Worm (Caenorhabditis elegans) whole organism, midembryonic: Measurements from ENCODE around the gene R12B2.7.

Experiments
- T22C8.4 ChIP-seq: fragments of 200-800 bp; sonication (Bioruptor generic); IDR thresholded peaks from 2 replicates; pipeline ENCODE4 v1.3.6; 2022; ENCODE audit warnings: missing genetic modification characterization, missing compliant biosample characterization
- flt-1 ChIP-seq: fragments of 200-800 bp; sonication (Bioruptor generic); IDR thresholded peaks from 2 replicates; pipeline ENCODE4 v1.3.6; 2022; ENCODE audit warnings: missing genetic modification characterization, missing compliant biosample characterization
- klf-2 ChIP-seq: fragments of 200-800 bp; sonication (Bioruptor generic); conservative IDR thresholded peaks from 2 replicates; pipeline ENCODE4 v1.3.6; 2022; ENCODE audit warnings: missing genetic modification reagents, missing genetic modification characterization, missing compliant biosample characterization
- med-1 ChIP-seq: sonication (generic microtip); optimal IDR thresholded peaks from 2 replicates; lab custom pipeline; 2017; ENCODE audit warnings: missing genetic modification characterization, mild to moderate bottlenecking, missing compliant biosample characterization, antibody characterized with exemption, missing genetic modification reagents; ENCODE audit not compliant: insufficient read depth
- ref-1 ChIP-seq: fragments of 200-800 bp; sonication (Bioruptor generic); conservative IDR thresholded peaks from 2 replicates; pipeline ENCODE4 v1.3.6; 2022; ENCODE audit warnings: missing genetic modification reagents, missing genetic modification characterization, missing compliant biosample characterization
- ztf-23 ChIP-seq: fragments of 200-800 bp; sonication (Bioruptor generic); IDR thresholded peaks from 2 replicates; pipeline ENCODE4 v1.3.6; 2022; ENCODE audit warnings: missing genetic modification reagents, missing genetic modification characterization, missing compliant biosample characterization
- ztf-29 ChIP-seq: fragments of 200-800 bp; sonication (Bioruptor generic); IDR thresholded peaks from 2 replicates; pipeline ENCODE4 v1.3.6; 2022; ENCODE audit warnings: missing genetic modification reagents, missing genetic modification characterization, missing compliant biosample characterization

ce11 chrIII:5805273-5805672, 9.6 kb upstream of the R12B2.7 start, which contains the start of gene R12B2.3:
- TF ChIP-seq klf-2 (GFP tag; lab: Robert Waterston, UW), result no peak
- no peak for TF ChIP-seq ztf-23 (GFP tag; lab: Robert Waterston, UW)
- TF ChIP-seq med-1 (GFP tag; lab: Kevin White, UChicago), result no peak
- TF ChIP-seq ref-1 (GFP tag; lab: Robert Waterston, UW), result no peak
- TF ChIP-seq flt-1 (GFP tag; lab: Robert Waterston, UW), result no peak
- TF ChIP-seq T22C8.4 (GFP tag; lab: Robert Waterston, UW), result no peak
- no peak for TF ChIP-seq ztf-29 (GFP tag; lab: Robert Waterston, UW)
